Worm (Caenorhabditis elegans) whole organism, late embryonic: ENCODE measurements around the gene C27A2.7.

Experiments used
- C38D4.7 ChIP-seq: fragments of 200-800 bp; sonication (Bioruptor generic); optimal IDR thresholded peaks from 2 replicates; lab custom pipeline; 2018; ENCODE audit warnings: mild to moderate bottlenecking, missing genetic modification characterization, moderate library complexity, missing compliant biosample characterization
- K09A11.1 ChIP-seq: sonication (generic microtip); optimal IDR thresholded peaks from 2 replicates; lab custom pipeline; 2017; ENCODE audit warnings: antibody characterized with exemption, mild to moderate bottlenecking, missing genetic modification characterization, missing compliant biosample characterization; ENCODE audit not compliant: insufficient read depth
- T23F11.4 ChIP-seq: fragments of 200-800 bp; sonication (Bioruptor generic); optimal IDR thresholded peaks from 2 replicates; lab custom pipeline; 2018; ENCODE audit warnings: mild to moderate bottlenecking, missing genetic modification characterization, missing compliant biosample characterization
- ahr-1 ChIP-seq: sonication (generic microtip); optimal IDR thresholded peaks from 2 replicates; lab custom pipeline; 2016; ENCODE audit warnings: missing genetic modification characterization, missing compliant biosample characterization
- ama-1 ChIP-seq: fragments of 150-350 bp; optimal IDR thresholded peaks from 2 replicates; lab custom pipeline; 2014
- ceh-14 ChIP-seq: sonication (generic microtip); optimal IDR thresholded peaks from 2 replicates; lab custom pipeline; 2016; ENCODE audit warnings: missing genotype, missing genetic modification characterization, missing compliant biosample characterization
- ceh-19 ChIP-seq: fragments of 200-800 bp; sonication (Bioruptor generic); optimal IDR thresholded peaks from 2 replicates; lab custom pipeline; 2018; ENCODE audit warnings: mild to moderate bottlenecking, missing genetic modification characterization, missing compliant biosample characterization
- ceh-2 ChIP-seq: sonication (generic microtip); optimal IDR thresholded peaks from 2 replicates; lab custom pipeline; 2016; ENCODE audit warnings: missing genotype, missing genetic modification characterization, missing compliant biosample characterization
- ceh-30 ChIP-seq: fragments of 150-350 bp; optimal IDR thresholded peaks from 2 replicates; lab custom pipeline; 2014; ENCODE audit warnings: missing biosample characterization, missing genetic modification characterization
- ceh-31 ChIP-seq: sonication (generic microtip); optimal IDR thresholded peaks from 2 replicates; lab custom pipeline; 2016; ENCODE audit warnings: missing genetic modification characterization, missing compliant biosample characterization
- ceh-45 ChIP-seq: fragments of 200-800 bp; sonication (Bioruptor generic); IDR thresholded peaks from 2 replicates; pipeline ENCODE4 v1.3.6; 2022; ENCODE audit warnings: missing genetic modification reagents, missing genetic modification characterization, missing compliant biosample characterization
- ceh-6 ChIP-seq: fragments of 200-800 bp; sonication (Bioruptor generic); optimal IDR thresholded peaks from 2 replicates; lab custom pipeline; 2018; ENCODE audit warnings: mild to moderate bottlenecking, missing genetic modification characterization, missing compliant biosample characterization
- che-1 ChIP-seq: sonication (generic microtip); optimal IDR thresholded peaks from 2 replicates; lab custom pipeline; 2016; ENCODE audit warnings: mild to moderate bottlenecking, missing genetic modification characterization, missing compliant biosample characterization
- dve-1 ChIP-seq: sonication (generic microtip); optimal IDR thresholded peaks from 2 replicates; lab custom pipeline; 2017; ENCODE audit warnings: antibody characterized with exemption, mild to moderate bottlenecking, missing genetic modification characterization, missing compliant biosample characterization
- elt-2 ChIP-seq: sonication (generic microtip); optimal IDR thresholded peaks from 2 replicates; lab custom pipeline; 2016; ENCODE audit warnings: missing genetic modification reagents, missing genetic modification characterization, missing compliant biosample characterization
- elt-4 ChIP-seq: sonication (generic microtip); optimal IDR thresholded peaks from 2 replicates; lab custom pipeline; 2016; ENCODE audit warnings: missing genetic modification characterization, missing compliant biosample characterization
- ets-4 ChIP-seq: sonication (generic microtip); optimal IDR thresholded peaks from 2 replicates; lab custom pipeline; 2016; ENCODE audit warnings: missing genetic modification characterization, missing compliant biosample characterization
- eyg-1 ChIP-seq: sonication (generic microtip); optimal IDR thresholded peaks from 2 replicates; lab custom pipeline; 2016; ENCODE audit warnings: missing genotype, missing genetic modification characterization, missing compliant biosample characterization
- fkh-10 ChIP-seq: fragments of 150-350 bp; optimal IDR thresholded peaks from 2 replicates; lab custom pipeline; 2014; ENCODE audit warnings: missing biosample characterization, missing genetic modification reagents, missing genetic modification characterization
- fkh-6 ChIP-seq: sonication (generic microtip); optimal IDR thresholded peaks from 2 replicates; lab custom pipeline; 2016; ENCODE audit warnings: missing genetic modification characterization, missing compliant biosample characterization
- hlh-13 ChIP-seq: fragments of 200-800 bp; sonication (Bioruptor generic); optimal IDR thresholded peaks from 2 replicates; lab custom pipeline; 2018; ENCODE audit warnings: mild to moderate bottlenecking, missing genetic modification characterization, missing compliant biosample characterization
- hlh-15 ChIP-seq: sonication (generic microtip); optimal IDR thresholded peaks from 2 replicates; lab custom pipeline; 2016; ENCODE audit warnings: missing genetic modification characterization, missing compliant biosample characterization
- hlh-8 ChIP-seq: sonication (generic microtip); optimal IDR thresholded peaks from 2 replicates; lab custom pipeline; 2016; ENCODE audit warnings: missing genotype, missing genetic modification characterization, missing compliant biosample characterization
- lim-6 ChIP-seq: sonication (generic microtip); optimal IDR thresholded peaks from 2 replicates; lab custom pipeline; 2016; ENCODE audit warnings: missing genetic modification characterization, missing compliant biosample characterization
- lin-11 ChIP-seq: fragments of 200-800 bp; sonication (Bioruptor generic); optimal IDR thresholded peaks from 2 replicates; lab custom pipeline; 2018; ENCODE audit warnings: mild to moderate bottlenecking, missing genetic modification characterization, missing compliant biosample characterization
- madf-2 ChIP-seq: sonication (generic microtip); optimal IDR thresholded peaks from 2 replicates; lab custom pipeline; 2017; ENCODE audit warnings: missing genetic modification characterization, missing compliant biosample characterization
- mec-3 ChIP-seq: sonication (generic microtip); optimal IDR thresholded peaks from 2 replicates; lab custom pipeline; 2016; ENCODE audit warnings: borderline replicate concordance, missing genetic modification characterization, missing compliant biosample characterization
- nfya-1 ChIP-seq: sonication (generic microtip); optimal IDR thresholded peaks from 2 replicates; lab custom pipeline; 2017; ENCODE audit warnings: missing genetic modification characterization, mild to moderate bottlenecking, missing compliant biosample characterization, antibody characterized with exemption, moderate library complexity
- odd-2 ChIP-seq: sonication (generic microtip); optimal IDR thresholded peaks from 2 replicates; lab custom pipeline; 2017; ENCODE audit warnings: antibody characterized with exemption, mild to moderate bottlenecking, missing genetic modification characterization, missing compliant biosample characterization
- pat-9 ChIP-seq: fragments of 200-800 bp; sonication (Bioruptor generic); optimal IDR thresholded peaks from 2 replicates; lab custom pipeline; 2018; ENCODE audit warnings: mild to moderate bottlenecking, missing genetic modification characterization, moderate library complexity, missing compliant biosample characterization
- pha-2 ChIP-seq: sonication (generic microtip); optimal IDR thresholded peaks from 2 replicates; lab custom pipeline; 2017; ENCODE audit warnings: mild to moderate bottlenecking, missing genetic modification characterization, missing compliant biosample characterization
- pros-1 ChIP-seq: fragments of 150-350 bp; optimal IDR thresholded peaks from 2 replicates; lab custom pipeline; 2014; ENCODE audit warnings: missing biosample characterization, missing genetic modification reagents, missing genetic modification characterization
- sdc-2 ChIP-seq: sonication (generic microtip); optimal IDR thresholded peaks from 2 replicates; lab custom pipeline; 2016; ENCODE audit warnings: missing genotype, missing genetic modification characterization, missing compliant biosample characterization
- sox-2 ChIP-seq: fragments of 200-800 bp; sonication (Bioruptor generic); IDR thresholded peaks from 2 replicates; pipeline ENCODE4 v1.3.6; 2022; ENCODE audit warnings: missing genetic modification reagents, missing genetic modification characterization, missing compliant biosample characterization
- sox-4 ChIP-seq: sonication (generic microtip); optimal IDR thresholded peaks from 2 replicates; lab custom pipeline; 2017; ENCODE audit warnings: mild to moderate bottlenecking, missing genetic modification characterization, inconsistent platforms, missing compliant biosample characterization
- syd-9 ChIP-seq: sonication (generic microtip); optimal IDR thresholded peaks from 2 replicates; lab custom pipeline; 2016; ENCODE audit warnings: mild to moderate bottlenecking, missing genetic modification characterization, moderate library complexity, missing compliant biosample characterization
- tbx-2 ChIP-seq: sonication (generic microtip); optimal IDR thresholded peaks from 2 replicates; lab custom pipeline; 2016; ENCODE audit warnings: missing genetic modification characterization, missing compliant biosample characterization
- tbx-7 ChIP-seq: sonication (generic microtip); optimal IDR thresholded peaks from 2 replicates; lab custom pipeline; 2016; ENCODE audit warnings: missing genotype, missing genetic modification characterization, missing compliant biosample characterization
- unc-42 ChIP-seq: sonication (generic microtip); optimal IDR thresholded peaks from 2 replicates; lab custom pipeline; 2016; ENCODE audit warnings: missing genotype, missing genetic modification characterization, missing compliant biosample characterization
- unc-55 ChIP-seq: sonication (generic microtip); optimal IDR thresholded peaks from 2 replicates; lab custom pipeline; 2017; ENCODE audit warnings: missing biosample characterization, missing genetic modification reagents, missing genetic modification characterization
- unc-86 ChIP-seq: sonication (generic microtip); optimal IDR thresholded peaks from 2 replicates; lab custom pipeline; 2016; ENCODE audit warnings: missing genetic modification characterization, missing compliant biosample characterization
- zip-5 ChIP-seq: sonication (generic microtip); optimal IDR thresholded peaks from 2 replicates; lab custom pipeline; 2016; ENCODE audit warnings: missing genetic modification characterization, missing compliant biosample characterization
- ztf-16 ChIP-seq: sonication (generic microtip); optimal IDR thresholded peaks from 2 replicates; lab custom pipeline; 2017; ENCODE audit warnings: missing genetic modification characterization, missing compliant biosample characterization

The C27A2.7 gene

ce11 chrII:5092362-5093281 is 21.5 kb upstream of the C27A2.7 start, which contains the start of gene C04G6.2 (continued):
- TF ChIP-seq sox-4 (tag; lab: Kevin White, UChicago) (no peak), tbx-2 (tag; lab: Kevin White, UChicago) (peak; percentile 63), lin-11 (no peak), elt-4 (tag; lab: Kevin White, UChicago) (no peak), ceh-31 (tag; lab: Kevin White, UChicago) (peak; percentile 56), C38D4.7 (no peak), syd-9 (tag; lab: Kevin White, UChicago) (no peak), ceh-2 (tag; lab: Kevin White, UChicago) (no peak), pha-2 (tag; lab: Kevin White, UChicago) (peak; percentile 57), zip-5 (tag; lab: Kevin White, UChicago) (no peak), pat-9 (tag; lab: Kevin White, UChicago) (no peak), nfya-1 (tag; lab: Kevin White, UChicago) (peak; percentile 49), ceh-14 (tag; lab: Kevin White, UChicago) (no peak), tbx-7 (tag; lab: Kevin White, UChicago) (no peak), sdc-2 (tag; lab: Kevin White, UChicago) (no peak), unc-86 (tag; lab: Kevin White, UChicago) (no peak), unc-42 (peak; percentile 36), ahr-1 (tag; lab: Kevin White, UChicago) (no peak), mec-3 (tag; lab: Kevin White, UChicago) (no peak), elt-2 (tag; lab: Kevin White, UChicago) (no peak), che-1 (tag; lab: Kevin White, UChicago) (no peak), sox-2 (GFP tag; lab: Robert Waterston, UW) (no peak)

- TF ChIP-seq syd-9 (tag; lab: Kevin White, UChicago) (no peak), dve-1 (tag; lab: Kevin White, UChicago) (no peak), madf-2 (tag; lab: Kevin White, UChicago) (no peak), eyg-1 (no peak), ceh-2 (tag; lab: Kevin White, UChicago) (no peak), lim-6 (tag; lab: Kevin White, UChicago) (no peak)
Measured at ce11 chrII:5091640-5092243, 20.6 kb upstream of the C27A2.7 start, which contains the start of gene pld-1. TSS of gene pld-1 (minus strand) at chrII:5091690.

ce11 chrII:5086143-5086542 is 15.0 kb upstream of the C27A2.7 start:
- TF ChIP-seq unc-86 (tag; lab: Kevin White, UChicago) (no peak), unc-42 (no peak), unc-55 (GFP tag; lab: Kevin White, UChicago) (no peak), sox-2 (GFP tag; lab: Robert Waterston, UW) (no peak), ceh-19 (GFP tag; lab: Kevin White, UChicago) (no peak), ceh-14 (tag; lab: Kevin White, UChicago) (no peak), fkh-6 (tag; lab: Kevin White, UChicago) (no peak), ceh-30 (tag; lab: Kevin White, UChicago) (no peak)

ce11 chrII:5085450-5085849 is 14.3 kb upstream of the C27A2.7 start, which contains the start of gene txt-9:
TSS of gene txt-9 (plus strand) at chrII:5085785.
- TF ChIP-seq ets-4 (tag; lab: Kevin White, UChicago) (no peak), fkh-10 (GFP tag; lab: Kevin White, UChicago) (no peak), T23F11.4 (GFP tag; lab: Kevin White, UChicago) (no peak), ceh-19 (GFP tag; lab: Kevin White, UChicago) (no peak), sox-2 (GFP tag; lab: Robert Waterston, UW) (no peak), pat-9 (tag; lab: Kevin White, UChicago) (no peak), hlh-13 (GFP tag; lab: Kevin White, UChicago) (no peak), elt-4 (tag; lab: Kevin White, UChicago) (no peak), K09A11.1 (no peak), zip-5 (tag; lab: Kevin White, UChicago) (no peak), ceh-45 (GFP tag; lab: Robert Waterston, UW) (no peak), pros-1 (tag; lab: Kevin White, UChicago) (no peak), hlh-8 (tag; lab: Kevin White, UChicago) (no peak), odd-2 (tag; lab: Kevin White, UChicago) (no peak), ceh-6 (GFP tag; lab: Kevin White, UChicago) (no peak), ztf-16 (tag; lab: Kevin White, UChicago) (no peak), hlh-15 (tag; lab: Kevin White, UChicago) (no peak), ama-1 (lab: Kevin White, UChicago) (no peak)
